Worm (Caenorhabditis elegans): ENCODE measurements around the gene evl-18.

ce11 chrIII:3709030-3709429 is 25.8 kb downstream of the evl-18 start, which contains the start of gene alkb-8:
- TF ChIP-seq pha-4 (tag; optimal IDR thresholded peaks at IDR 0.05) (no peak), elt-3 (tag; optimal IDR thresholded peaks at IDR 0.05) (no peak), R02D3.7 (tag; optimal IDR thresholded peaks at IDR 0.05) (no peak)

Data from whole organism, L3 larva.